Fruit fly (Drosophila melanogaster): ENCODE results near the gene CG2225.

The CG2225 gene

dm6 chr2L:21657426-21657825, 19.9 kb downstream of the CG2225 start (continued):
- no peak for TF ChIP-seq hkb (optimal IDR thresholded peaks at IDR 0.05)
- TF ChIP-seq hkb (GFP tag; IDR thresholded peaks at IDR 0.05): peak; percentile 64; the same call in 1 of the 2 replicates
- TF ChIP-seq CG11695 (GFP tag; IDR thresholded peaks at IDR 0.05): peak; percentile 57; the same call in 1 of the 3 replicates
- TF ChIP-seq Chrac-16 (GFP tag; optimal IDR thresholded peaks at IDR 0.05): peak; percentile 73
- peak; percentile 65 for TF ChIP-seq Dp (GFP tag; optimal IDR thresholded peaks at IDR 0.05)
- peak; percentile 99 for TF ChIP-seq wek (GFP tag; optimal IDR thresholded peaks at IDR 0.05)
- TF ChIP-seq zen (tag; optimal IDR thresholded peaks at IDR 0.05): peak; percentile 16
- peak; percentile 58 for TF ChIP-seq Fer1 (GFP tag; optimal IDR thresholded peaks at IDR 0.05)
- TF ChIP-seq tap (tag; optimal IDR thresholded peaks at IDR 0.05): peak; percentile 12
- no peak for TF ChIP-seq CG2202 (tag; optimal IDR thresholded peaks at IDR 0.05)
- no peak for TF ChIP-seq corto (GFP tag; optimal IDR thresholded peaks at IDR 0.05)
- TF ChIP-seq PHDP (tag; optimal IDR thresholded peaks at IDR 0.05): peak; percentile 57
- TF ChIP-seq Hr51 (GFP tag; optimal IDR thresholded peaks at IDR 0.05): peak in 1 of 2 experiments; percentile 67
- TF ChIP-seq tin (GFP tag; optimal IDR thresholded peaks at IDR 0.05): peak; percentile 68
- TF ChIP-seq Bteb2 (GFP tag; optimal IDR thresholded peaks at IDR 0.05): peak; percentile 12
- peak; percentile 69 for TF ChIP-seq Meics (GFP tag; optimal IDR thresholded peaks at IDR 0.05)
- TF ChIP-seq Asciz (GFP tag; optimal IDR thresholded peaks at IDR 0.05): no peak
- TF ChIP-seq row (GFP tag; IDR thresholded peaks at IDR 0.05): peak; percentile 83
- peak; percentile 14 for TF ChIP-seq btn (GFP tag; optimal IDR thresholded peaks at IDR 0.05)
- TF ChIP-seq fd96Cb (tag; optimal IDR thresholded peaks at IDR 0.05): peak; percentile 32
- TF ChIP-seq phol (tag; optimal IDR thresholded peaks at IDR 0.05): peak; percentile 59
- peak; percentile 37 for TF ChIP-seq BEAF-32 (GFP tag; optimal IDR thresholded peaks at IDR 0.05)
- TF ChIP-seq HmgZ (tag; optimal IDR thresholded peaks at IDR 0.05): peak; percentile 49
- peak; percentile 50 for TF ChIP-seq CG14710 (tag; optimal IDR thresholded peaks at IDR 0.05)
- no peak for TF ChIP-seq CG15073 (GFP tag; optimal IDR thresholded peaks at IDR 0.05)
- TF ChIP-seq unpg (GFP tag; optimal IDR thresholded peaks at IDR 0.05): peak; percentile 61
- peak; percentile 50 for TF ChIP-seq Scr (GFP tag; IDR thresholded peaks at IDR 0.05; ENCODE audit: partially characterized antibody)
- peak; percentile 66 for TF ChIP-seq CG14014 (GFP tag; IDR thresholded peaks at IDR 0.05)
- peak; percentile 29 for TF ChIP-seq CG18619 (GFP tag; optimal IDR thresholded peaks at IDR 0.05)
- TF ChIP-seq CG1792 (GFP tag; optimal IDR thresholded peaks at IDR 0.05): peak; percentile 53
- TF ChIP-seq CG30020 (tag; optimal IDR thresholded peaks at IDR 0.05): peak; percentile 90
- peak; percentile 95 for TF ChIP-seq Med (GFP tag)
- peak; percentile 48 for TF ChIP-seq Nf-YC (tag; optimal IDR thresholded peaks at IDR 0.05)
- peak; percentile 40 for TF ChIP-seq emc (GFP tag; optimal IDR thresholded peaks at IDR 0.05)
- peak; percentile 38 for TF ChIP-seq HmgD (GFP tag; optimal IDR thresholded peaks at IDR 0.05)
- TF ChIP-seq Rx (GFP tag; IDR thresholded peaks at IDR 0.05): peak; percentile 46; the same call in 1 of the 2 replicates
- peak; percentile 29; the same call in 1 of the 3 replicates for TF ChIP-seq CG34224 (GFP tag; IDR thresholded peaks at IDR 0.05; ENCODE audit: partially characterized antibody)
- peak; percentile 61 for TF ChIP-seq Xbp1 (GFP tag; optimal IDR thresholded peaks at IDR 0.05)
- TF ChIP-seq NfI (GFP tag; optimal IDR thresholded peaks at IDR 0.05): peak; percentile 61
- TF ChIP-seq slbo (GFP tag; IDR thresholded peaks at IDR 0.05): peak; percentile 85
- peak; percentile 77 for TF ChIP-seq ssp (GFP tag; IDR thresholded peaks at IDR 0.05)
- peak; percentile 27 for TF ChIP-seq CG10979 (tag; optimal IDR thresholded peaks at IDR 0.05)
- TF ChIP-seq Ets97D (GFP tag; optimal IDR thresholded peaks at IDR 0.05): peak; percentile 73
- peak; percentile 31 for TF ChIP-seq NK7.1 (GFP tag; optimal IDR thresholded peaks at IDR 0.05)
- TF ChIP-seq CG12104 (GFP tag; optimal IDR thresholded peaks at IDR 0.05): no peak
- peak; percentile 10 for TF ChIP-seq psq (GFP tag; optimal IDR thresholded peaks at IDR 0.05)
- TF ChIP-seq insv (GFP tag; optimal IDR thresholded peaks at IDR 0.05): no peak
- peak; percentile 44 for TF ChIP-seq trem (tag; optimal IDR thresholded peaks at IDR 0.05)
- TF ChIP-seq CG2116 (GFP tag; optimal IDR thresholded peaks at IDR 0.05): peak; percentile 34
- peak; percentile 33 for TF ChIP-seq CG3407 (GFP tag; optimal IDR thresholded peaks at IDR 0.05)

Measured in whole organism, embryonic.